Fruit fly (Drosophila melanogaster) Kc167 (cell line): ENCODE measurements around the gene CG33631.

Experiments used
- Myc ChIP-seq: fragments of >200 bp; optimal IDR thresholded peaks from 2 replicates; lab custom pipeline; 2017; ENCODE audit warnings: missing external identifiers
- Sin3A ChIP-seq: fragments of >200 bp; optimal IDR thresholded peaks from 2 replicates; lab custom pipeline; 2018; ENCODE audit warnings: missing external identifiers
- h ChIP-seq: fragments of >200 bp; optimal IDR thresholded peaks from 3 replicates; lab custom pipeline; 2018; ENCODE audit warnings: missing external identifiers
- insv ChIP-seq: fragments of >200 bp; optimal IDR thresholded peaks from 3 replicates; lab custom pipeline; 2018; ENCODE audit warnings: missing external identifiers
- psq ChIP-seq: fragments of >200 bp; optimal IDR thresholded peaks from 2 replicates; lab custom pipeline; 2017; ENCODE audit warnings: missing external identifiers
- ttk ChIP-seq: sonication (Bioruptor generic); optimal IDR thresholded peaks from 2 replicates; lab custom pipeline; 2017; ENCODE audit warnings: missing external identifiers

Gene CG33631

dm6 chr3R:10063707-10064106, at the start of gene CG33631:
Gene CG33631 (plus strand): TSS chr3R:10064007.
- TF ChIP-seq Myc (lab: Kevin White, UChicago) (no peak), Sin3A (lab: Kevin White, UChicago) (no peak), psq (lab: Kevin White, UChicago) (no peak), h (lab: Kevin White, UChicago) (no peak), insv (lab: Kevin White, UChicago) (no peak), ttk (lab: Kevin White, UChicago) (no peak)

- TF ChIP-seq Sin3A (lab: Kevin White, UChicago) (no peak), ttk (lab: Kevin White, UChicago) (no peak), Myc (lab: Kevin White, UChicago) (no peak), psq (lab: Kevin White, UChicago) (no peak), h (lab: Kevin White, UChicago) (no peak), insv (lab: Kevin White, UChicago) (no peak)
Measured at dm6 chr3R:10024032-10024712, 39.6 kb upstream of the CG33631 start.

- TF ChIP-seq h (lab: Kevin White, UChicago) (no peak), ttk (lab: Kevin White, UChicago) (no peak), Myc (lab: Kevin White, UChicago) (no peak), psq (lab: Kevin White, UChicago) (no peak), Sin3A (lab: Kevin White, UChicago) (no peak), insv (lab: Kevin White, UChicago) (no peak)
Measured at dm6 chr3R:10025050-10025449, 38.8 kb upstream of the CG33631 start, which contains the start of gene CG31407. Gene CG31407 (minus strand): TSS chr3R:10025150.

- TF ChIP-seq Myc (lab: Kevin White, UChicago), result no peak
- no peak for TF ChIP-seq Sin3A (lab: Kevin White, UChicago)
- no peak for TF ChIP-seq ttk (lab: Kevin White, UChicago)
- no peak for TF ChIP-seq insv (lab: Kevin White, UChicago)
- no peak for TF ChIP-seq psq (lab: Kevin White, UChicago)
- TF ChIP-seq h (lab: Kevin White, UChicago), result no peak
Measured at dm6 chr3R:10028378-10028777, 35.4 kb upstream of the CG33631 start.

- no peak for TF ChIP-seq h (lab: Kevin White, UChicago)
- TF ChIP-seq Myc (lab: Kevin White, UChicago), result no peak
- TF ChIP-seq ttk (lab: Kevin White, UChicago), result no peak
Measured at dm6 chr3R:10031480-10031879, 32.3 kb upstream of the CG33631 start.

dm6 chr3R:10032951-10033720, 30.7 kb upstream of the CG33631 start:
- TF ChIP-seq h (lab: Kevin White, UChicago) (no peak), Sin3A (lab: Kevin White, UChicago) (no peak), insv (lab: Kevin White, UChicago) (no peak), Myc (lab: Kevin White, UChicago) (no peak), ttk (lab: Kevin White, UChicago) (no peak), psq (lab: Kevin White, UChicago) (no peak)

- no peak for TF ChIP-seq psq (lab: Kevin White, UChicago)
- no peak for TF ChIP-seq insv (lab: Kevin White, UChicago)
- TF ChIP-seq h (lab: Kevin White, UChicago), result no peak
- no peak for TF ChIP-seq Myc (lab: Kevin White, UChicago)
- no peak for TF ChIP-seq Sin3A (lab: Kevin White, UChicago)
- no peak for TF ChIP-seq ttk (lab: Kevin White, UChicago)
Measured at dm6 chr3R:10034995-10035446, 28.8 kb upstream of the CG33631 start.

dm6 chr3R:10035765-10036164, 28.0 kb upstream of the CG33631 start:
- TF ChIP-seq Sin3A (lab: Kevin White, UChicago) (no peak), psq (lab: Kevin White, UChicago) (no peak), ttk (lab: Kevin White, UChicago) (no peak), Myc (lab: Kevin White, UChicago) (no peak), insv (lab: Kevin White, UChicago) (no peak), h (lab: Kevin White, UChicago) (no peak)

- no peak for TF ChIP-seq h (lab: Kevin White, UChicago)
- no peak for TF ChIP-seq Sin3A (lab: Kevin White, UChicago)
- no peak for TF ChIP-seq psq (lab: Kevin White, UChicago)
- TF ChIP-seq ttk (lab: Kevin White, UChicago), result no peak
Measured at dm6 chr3R:10039188-10039587, 24.6 kb upstream of the CG33631 start.

dm6 chr3R:10040505-10040904, 23.3 kb upstream of the CG33631 start:
- TF ChIP-seq Sin3A (lab: Kevin White, UChicago), result no peak
- no peak for TF ChIP-seq psq (lab: Kevin White, UChicago)
- TF ChIP-seq h (lab: Kevin White, UChicago), result no peak
- TF ChIP-seq ttk (lab: Kevin White, UChicago), result no peak
- TF ChIP-seq insv (lab: Kevin White, UChicago), result no peak
- TF ChIP-seq Myc (lab: Kevin White, UChicago), result no peak

- TF ChIP-seq h (lab: Kevin White, UChicago), result no peak
- TF ChIP-seq ttk (lab: Kevin White, UChicago), result no peak
- no peak for TF ChIP-seq Myc (lab: Kevin White, UChicago)
- no peak for TF ChIP-seq psq (lab: Kevin White, UChicago)
- TF ChIP-seq Sin3A (lab: Kevin White, UChicago), result no peak
- TF ChIP-seq insv (lab: Kevin White, UChicago), result no peak
Measured at dm6 chr3R:10042024-10042663, 21.7 kb upstream of the CG33631 start.
